Fruit fly (Drosophila melanogaster): ENCODE data around the gene Task7.

DNA sequence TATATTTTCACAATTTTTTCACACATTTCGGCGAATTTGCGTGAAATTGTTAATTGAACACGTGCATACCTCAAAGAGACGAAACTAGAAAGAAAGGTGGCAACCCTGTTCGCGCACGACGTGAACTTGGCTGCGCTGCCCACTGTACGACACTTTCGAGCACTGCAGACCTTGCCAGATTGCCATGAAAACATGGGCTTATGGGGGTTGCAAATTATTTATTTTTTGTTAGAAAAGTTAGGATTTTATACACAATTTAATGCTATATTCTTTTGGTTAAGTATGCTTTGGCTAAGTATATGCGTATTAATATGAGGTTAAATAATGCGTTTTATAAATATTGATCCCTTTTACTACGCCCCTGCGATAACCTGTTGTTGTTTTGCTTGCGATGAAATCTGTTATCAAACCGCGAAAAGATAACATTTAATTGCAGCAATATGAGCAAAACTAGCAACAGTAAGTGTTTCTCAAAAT, 10.9 kb downstream of the Task7 start, which contains the start of the genes RpL34b and CG8132:
- no peak for TF ChIP-seq ttk (optimal IDR thresholded peaks at IDR 0.05)
- TF ChIP-seq insv (optimal IDR thresholded peaks at IDR 0.05) = no peak
- TF ChIP-seq Myc (optimal IDR thresholded peaks at IDR 0.05) = no peak
- no peak for TF ChIP-seq psq (optimal IDR thresholded peaks at IDR 0.05)
- TF ChIP-seq h (optimal IDR thresholded peaks at IDR 0.05) = no peak
- TF ChIP-seq Sin3A (optimal IDR thresholded peaks at IDR 0.05) = no peak

All from Kc167 (cell line).